Worm (Caenorhabditis elegans): Measurements from ENCODE around the gene sre-30.
"Not testable (repeated sequence)": the region's sequence is repeated elsewhere in the genome, so short reads cannot be mapped to it uniquely, and the experiment has no call there.

- not testable (repeated sequence) for TF ChIP-seq lin-39 (tag; optimal IDR thresholded peaks at IDR 0.05); nhr-129 (tag; optimal IDR thresholded peaks at IDR 0.05); F13H6.1 (tag; optimal IDR thresholded peaks at IDR 0.05); unc-39 (tag; optimal IDR thresholded peaks at IDR 0.05); peb-1 (tag; optimal IDR thresholded peaks at IDR 0.05); zag-1 (tag; optimal IDR thresholded peaks at IDR 0.05); nhr-237 (tag; optimal IDR thresholded peaks at IDR 0.05); dmd-4 (tag; optimal IDR thresholded peaks at IDR 0.05); ztf-4 (tag; optimal IDR thresholded peaks at IDR 0.05); aly-2 (tag; optimal IDR thresholded peaks at IDR 0.05); unc-62 (GFP tag; optimal IDR thresholded peaks at IDR 0.05)
Observed at ce11 chrII:12441164-12441563, 34.9 kb upstream of the sre-30 start, which contains the start of gene Y57A10C.10.
